Fruit fly (Drosophila melanogaster): Measurements from ENCODE around the gene PH4alphaNE1.
A peak's percentile ranks its signal among the peaks of the same experiment; 100 is the strongest.

- TF ChIP-seq cg (GFP tag; optimal IDR thresholded peaks at IDR 0.05) (no peak), org-1 (GFP tag; optimal IDR thresholded peaks at IDR 0.05) (peak; percentile 93)
These were observed 40.1 kb upstream of the PH4alphaNE1 start for dm6 chr3R:30540196-30540595.
